Worm (Caenorhabditis elegans) whole organism, late embryonic: ENCODE data around the gene nhr-242.

Experiments
- ama-1 ChIP-seq: fragments of 150-350 bp; optimal IDR thresholded peaks from 2 replicates; lab custom pipeline; 2014
- dve-1 ChIP-seq: sonication (generic microtip); optimal IDR thresholded peaks from 2 replicates; lab custom pipeline; 2017; ENCODE audit warnings: antibody characterized with exemption, mild to moderate bottlenecking, missing genetic modification characterization, missing compliant biosample characterization
- elt-2 ChIP-seq: sonication (generic microtip); optimal IDR thresholded peaks from 2 replicates; lab custom pipeline; 2016; ENCODE audit warnings: missing genetic modification reagents, missing genetic modification characterization, missing compliant biosample characterization
- hlh-15 ChIP-seq: sonication (generic microtip); optimal IDR thresholded peaks from 2 replicates; lab custom pipeline; 2016; ENCODE audit warnings: missing genetic modification characterization, missing compliant biosample characterization
- hlh-30 ChIP-seq: sonication (generic microtip); optimal IDR thresholded peaks from 2 replicates; lab custom pipeline; 2017; ENCODE audit warnings: antibody characterized with exemption, missing genetic modification characterization, missing compliant biosample characterization; ENCODE audit not compliant: insufficient read depth
- pax-1 ChIP-seq: fragments of 150-350 bp; optimal IDR thresholded peaks from 2 replicates; lab custom pipeline; 2014; ENCODE audit warnings: missing biosample characterization, missing genetic modification characterization
- pha-2 ChIP-seq: sonication (generic microtip); optimal IDR thresholded peaks from 2 replicates; lab custom pipeline; 2017; ENCODE audit warnings: mild to moderate bottlenecking, missing genetic modification characterization, missing compliant biosample characterization
- pqm-1 ChIP-seq: sonication (generic microtip); optimal IDR thresholded peaks from 2 replicates; lab custom pipeline; 2016; ENCODE audit warnings: missing genetic modification characterization, missing compliant biosample characterization
- unc-3 ChIP-seq, 2 experiments: fragments of 200-800 bp in 1 of 2; sonication (Bioruptor generic) in 1 of 2; sonication (generic microtip) in 1 of 2; conservative IDR thresholded peaks in 1 of 2; optimal IDR thresholded peaks in 1 of 2; 2 replicates each; pipeline versions ENCODE4 v1.3.6 to Lab custom; 2016 to 2022; ENCODE audit warnings: missing compliant biosample characterization in 2 of 2, missing genetic modification characterization in 2 of 2, missing genetic modification reagents in 1 of 2
- unc-42 ChIP-seq: sonication (generic microtip); optimal IDR thresholded peaks from 2 replicates; lab custom pipeline; 2016; ENCODE audit warnings: missing genotype, missing genetic modification characterization, missing compliant biosample characterization

- TF ChIP-seq dve-1 (tag; lab: Kevin White, UChicago) = no peak
- TF ChIP-seq elt-2 (tag; lab: Kevin White, UChicago) = no peak
- TF ChIP-seq hlh-15 (tag; lab: Kevin White, UChicago) = no peak
- TF ChIP-seq pha-2 (tag; lab: Kevin White, UChicago) = no peak
- no peak for TF ChIP-seq hlh-30 (tag; lab: Kevin White, UChicago)
- TF ChIP-seq pqm-1 = no peak
- no peak for TF ChIP-seq pax-1 (tag; lab: Kevin White, UChicago)
- TF ChIP-seq unc-42 = no peak
- TF ChIP-seq unc-3 (GFP tag; conservative IDR thresholded peaks at IDR 0.05; lab: Robert Waterston, UW) = no peak
- no peak for TF ChIP-seq unc-3 (tag; optimal IDR thresholded peaks at IDR 0.05; lab: Kevin White, UChicago)
- TF ChIP-seq ama-1 (lab: Kevin White, UChicago) = no peak
Observed at ce11 chrIV:2602862-2603189, 21.4 kb upstream of the nhr-242 start.
